Worm (Caenorhabditis elegans) whole organism, L1 larva: ENCODE measurements around the gene Y47D7A.9.

Experiments used
- ama-1 ChIP-seq: fragments of 150-350 bp; optimal IDR thresholded peaks from 2 replicates; lab custom pipeline; 2014
- egl-13 ChIP-seq: sonication (generic microtip); optimal IDR thresholded peaks from 2 replicates; lab custom pipeline; 2016; ENCODE audit warnings: missing genotype, missing genetic modification reagents, missing genetic modification characterization, missing compliant biosample characterization
- mdl-1 ChIP-seq, 2 experiments: fragments of 150-350 bp; optimal IDR thresholded peaks; 2 replicates each; lab custom pipeline; 2014 to 2017; ENCODE audit warnings: missing biosample characterization in 2 of 2, missing genetic modification characterization in 2 of 2, inconsistent platforms in 1 of 2

DNA sequence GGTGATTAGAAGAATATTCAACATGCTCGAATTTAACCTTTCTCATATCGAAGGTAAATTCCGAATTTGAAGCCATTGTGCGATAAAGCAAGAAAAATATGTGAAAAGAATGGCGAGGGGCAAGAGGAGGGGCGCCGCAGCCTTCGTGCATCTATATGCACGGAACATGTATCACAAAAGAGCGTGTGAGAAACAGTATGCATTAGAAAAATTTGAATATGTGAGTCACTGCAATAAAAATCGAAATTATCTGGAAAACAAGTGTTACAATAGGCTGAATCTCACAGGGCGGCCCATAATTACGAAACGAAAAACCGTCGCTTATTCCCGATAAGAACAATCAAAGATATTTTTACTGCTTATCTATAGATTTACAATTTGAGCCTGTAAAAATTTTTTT lies 21.9 kb downstream of the Y47D7A.9 start, which contains the start of gene F13A2.5:
- TF ChIP-seq ama-1 (lab: Kevin White, UChicago) (no peak), mdl-1 (tag; optimal IDR thresholded peaks at IDR 0.05; lab: Kevin White, UChicago) (no peak), egl-13 (no peak)
